Worm (Caenorhabditis elegans) whole organism, midembryonic: ENCODE data around the gene C53C7.3.

ENCODE experiments used
- flt-1 ChIP-seq: fragments of 200-800 bp; sonication (Bioruptor generic); IDR thresholded peaks from 2 replicates; pipeline ENCODE4 v1.3.6; 2022; ENCODE audit warnings: missing genetic modification characterization, missing compliant biosample characterization
- klf-2 ChIP-seq: fragments of 200-800 bp; sonication (Bioruptor generic); conservative IDR thresholded peaks from 2 replicates; pipeline ENCODE4 v1.3.6; 2022; ENCODE audit warnings: missing genetic modification reagents, missing genetic modification characterization, missing compliant biosample characterization

- TF ChIP-seq flt-1 (0 out of 2 replicates have a peak, but pooled peaks have one; percentile 54), klf-2 (GFP tag; lab: Robert Waterston, UW) (no peak)
These were observed 36.5 kb upstream of the C53C7.3 start for ce11 chrX:13011897-13012296.
